Fruit fly (Drosophila melanogaster) whole organism, pupa: Measurements from ENCODE around the gene swm.
A peak's percentile ranks its signal among the peaks of the same experiment; 100 is the strongest.

Experiments used
- CG12605 ChIP-seq: fragments of 200-800 bp; sonication (Bioruptor generic); IDR thresholded peaks from 2 replicates; pipeline ENCODE4 v1.3.6; 2022; ENCODE audit warnings: missing biosample characterization, missing genetic modification characterization
- CG13204 ChIP-seq: fragments of 200-800 bp; sonication (Bioruptor generic); optimal IDR thresholded peaks from 2 replicates; lab custom pipeline; 2018; ENCODE audit warnings: missing biosample characterization, mild to moderate bottlenecking, missing genetic modification characterization, moderate library complexity
- CG14655 ChIP-seq: fragments of 200-800 bp; sonication (Bioruptor generic); optimal IDR thresholded peaks from 3 replicates; lab custom pipeline; 2017; ENCODE audit warnings: mild to moderate bottlenecking, missing biosample characterization, missing genetic modification reagents, missing genetic modification characterization
- CG15710 ChIP-seq: fragments of 200-800 bp; sonication (Bioruptor generic); optimal IDR thresholded peaks from 2 replicates; lab custom pipeline; 2018; ENCODE audit warnings: missing biosample characterization, mild to moderate bottlenecking, missing genetic modification characterization, moderate library complexity
- CG34367 ChIP-seq: fragments of 200-800 bp; sonication (Bioruptor generic); optimal IDR thresholded peaks from 2 replicates; lab custom pipeline; 2018; ENCODE audit warnings: missing biosample characterization, mild to moderate bottlenecking, missing genetic modification characterization
- CG4496 ChIP-seq: fragments of 200-800 bp; sonication (Bioruptor generic); IDR thresholded peaks from 3 replicates; pipeline ENCODE4 v1.3.6; 2022; ENCODE audit warnings: missing biosample characterization, missing genetic modification characterization
- CG8159 ChIP-seq: fragments of 200-800 bp; sonication (Bioruptor generic); optimal IDR thresholded peaks from 3 replicates; lab custom pipeline; 2018; ENCODE audit warnings: missing biosample characterization, mild to moderate bottlenecking, missing genetic modification characterization, moderate library complexity
- EcR ChIP-seq: fragments of 200-800 bp; sonication (Bioruptor generic); optimal IDR thresholded peaks from 3 replicates; lab custom pipeline; 2019; ENCODE audit warnings: missing biosample characterization, missing genetic modification characterization, mild to moderate bottlenecking, moderate library complexity, missing genetic modification reagents
- Ets98B ChIP-seq: fragments of 200-800 bp; sonication (Bioruptor generic); IDR thresholded peaks from 2 replicates; pipeline ENCODE4 v1.3.6; 2022; ENCODE audit warnings: missing biosample characterization, missing genetic modification characterization
- Pif1B ChIP-seq: fragments of 200-800 bp; sonication (Bioruptor generic); optimal IDR thresholded peaks from 3 replicates; lab custom pipeline; 2016; ENCODE audit warnings: missing biosample characterization, missing genetic modification characterization
- gl ChIP-seq: fragments of 200-800 bp; sonication (Bioruptor generic); optimal IDR thresholded peaks from 2 replicates; lab custom pipeline; 2018; ENCODE audit warnings: missing biosample characterization, mild to moderate bottlenecking, missing genetic modification characterization
- rn ChIP-seq: fragments of 200-800 bp; sonication (Bioruptor generic); IDR thresholded peaks from 2 replicates; pipeline ENCODE4 v1.3.6; 2022; ENCODE audit warnings: missing biosample characterization, missing genetic modification characterization

dm6 chr2L:19444734-19445140 lies 48.3 kb upstream of the swm start, which contains the start of gene Hs2st:
- TF ChIP-seq CG14655: no peak
- TF ChIP-seq rn (GFP tag; lab: Robert Waterston, UW): peak; percentile 85
- TF ChIP-seq EcR (GFP tag; lab: Kevin White, UChicago): peak; percentile 58
- peak; percentile 85 for TF ChIP-seq CG4496 (GFP tag; lab: Robert Waterston, UW)
- TF ChIP-seq Pif1B (GFP tag; lab: Kevin White, UChicago): no peak
- no peak for TF ChIP-seq CG13204 (GFP tag; lab: Kevin White, UChicago)
- TF ChIP-seq CG15710: peak; percentile 89
- peak; percentile 79 for TF ChIP-seq Ets98B
- peak; percentile 84 for TF ChIP-seq CG34367 (tag; lab: Kevin White, UChicago)
- peak; percentile 71 for TF ChIP-seq gl (tag; lab: Kevin White, UChicago)
- peak; percentile 85 for TF ChIP-seq CG8159 (tag; lab: Kevin White, UChicago)
- peak; percentile 64 for TF ChIP-seq CG12605 (GFP tag; lab: Robert Waterston, UW)
